Worm (Caenorhabditis elegans) whole organism, L4 larva: ENCODE measurements around the gene pigt-1.

Experiments
- F10B5.3 ChIP-seq: sonication (generic microtip); optimal IDR thresholded peaks from 2 replicates; lab custom pipeline; 2016; ENCODE audit warnings: mild to moderate bottlenecking, missing genetic modification characterization, missing compliant biosample characterization
- ZK546.5 ChIP-seq, 2 experiments: sonication (generic microtip); optimal IDR thresholded peaks; 2 replicates each; lab custom pipeline; 2017; ENCODE audit warnings: missing biosample characterization in 2 of 2, missing genetic modification characterization in 2 of 2
- aly-2 ChIP-seq: sonication (generic microtip); optimal IDR thresholded peaks from 2 replicates; lab custom pipeline; 2018; ENCODE audit warnings: missing biosample characterization, missing genetic modification characterization
- arid-1 ChIP-seq: fragments of 200-800 bp; sonication (Bioruptor generic); conservative IDR thresholded peaks from 2 replicates; pipeline ENCODE4 v1.3.6; 2022; ENCODE audit warnings: missing genetic modification reagents, missing genetic modification characterization, missing compliant biosample characterization
- ces-1 ChIP-seq: fragments of 150-350 bp; sonication (generic microtip); optimal IDR thresholded peaks from 4 replicates; lab custom pipeline; 2014; ENCODE audit warnings: missing biosample characterization, missing genetic modification reagents, missing genetic modification characterization
- lin-13 ChIP-seq: fragments of 150-350 bp; optimal IDR thresholded peaks from 2 replicates; lab custom pipeline; 2014; ENCODE audit warnings: missing biosample characterization, missing genetic modification reagents, missing genetic modification characterization
- lir-3 ChIP-seq: sonication (generic microtip); optimal IDR thresholded peaks from 2 replicates; lab custom pipeline; 2016; ENCODE audit warnings: mild to moderate bottlenecking, missing genetic modification characterization, missing compliant biosample characterization
- nhr-11 ChIP-seq: fragments of 150-350 bp; optimal IDR thresholded peaks from 2 replicates; lab custom pipeline; 2014; ENCODE audit warnings: missing biosample characterization, missing genetic modification characterization
- pqm-1 ChIP-seq: sonication (generic microtip); optimal IDR thresholded peaks from 2 replicates; lab custom pipeline; 2017; ENCODE audit warnings: missing biosample characterization, missing genetic modification characterization

ce11 chrV:10953471-10954155 is 5.0 kb downstream of the pigt-1 start:
- no peak for TF ChIP-seq pqm-1 (tag; lab: Kevin White, UChicago)
- TF ChIP-seq arid-1 (GFP tag; lab: Robert Waterston, UW), result no peak
- TF ChIP-seq nhr-11 (tag; lab: Kevin White, UChicago), result no peak
- TF ChIP-seq aly-2 (tag; lab: Kevin White, UChicago), result no peak
- TF ChIP-seq lir-3, result no peak
- TF ChIP-seq F10B5.3 (tag; lab: Kevin White, UChicago), result no peak
- no peak for TF ChIP-seq lin-13 (GFP tag; lab: Kevin White, UChicago)
- no peak for TF ChIP-seq ces-1 (GFP tag; lab: Kevin White, UChicago)
- TF ChIP-seq ZK546.5 (tag; optimal IDR thresholded peaks at IDR 0.05; lab: Kevin White, UChicago), result no peak
